Worm (Caenorhabditis elegans): ENCODE data around the gene ndua-12.
"Not testable (repeated sequence)": the region's sequence is repeated elsewhere in the genome, so short reads cannot be mapped to it uniquely, and the experiment has no call there.

DNA sequence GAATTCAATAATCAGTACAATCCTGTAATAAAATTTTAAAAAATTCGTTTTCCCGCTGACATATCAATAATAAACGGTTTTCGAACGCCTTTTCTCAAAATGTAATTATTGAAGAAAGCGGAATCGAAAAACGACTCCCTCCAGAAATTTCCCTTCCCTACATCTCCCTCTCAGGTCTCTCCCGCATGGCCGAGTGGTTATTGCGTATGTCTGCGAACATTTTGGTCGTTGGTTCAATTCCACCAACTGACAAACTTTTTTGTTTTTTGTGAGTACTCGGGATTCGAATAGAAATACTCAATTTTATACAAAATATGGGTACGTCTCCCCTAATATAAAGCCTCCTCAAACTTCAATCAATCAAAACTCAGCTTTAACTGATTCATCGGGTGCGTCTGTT is 20.4 kb upstream of the ndua-12 start:
- not testable (repeated sequence) for TF ChIP-seq unc-39 (tag; optimal IDR thresholded peaks at IDR 0.05); pha-4 (tag; optimal IDR thresholded peaks at IDR 0.05); unc-62 (GFP tag; optimal IDR thresholded peaks at IDR 0.05)

Measured in whole organism, mixed stage, embryonic.